Fruit fly (Drosophila melanogaster): ENCODE measurements around the gene CG43999.

DNA sequence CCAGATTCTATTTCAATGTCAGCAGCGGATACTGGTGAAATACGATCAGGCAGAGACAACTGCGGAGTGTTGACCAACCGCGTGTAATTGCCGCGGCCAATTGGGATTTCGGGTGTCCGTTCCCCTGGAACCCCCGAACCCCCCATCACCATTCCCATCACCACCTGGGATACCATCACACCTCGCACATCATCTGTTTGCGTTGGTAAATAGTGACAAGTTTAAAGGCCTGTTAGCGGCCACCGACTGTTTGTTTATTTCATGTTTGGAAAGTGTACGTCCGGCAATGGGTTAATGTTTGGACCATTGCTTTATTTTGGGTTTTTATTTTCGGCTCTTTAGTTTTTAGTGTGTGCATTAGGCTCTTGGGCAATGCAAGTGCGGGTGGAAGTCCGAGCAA lies 18.2 kb upstream of the CG43999 start:
- TF ChIP-seq CG10348 (GFP tag; IDR thresholded peaks at IDR 0.05) (no peak), Ets98B (GFP tag; IDR thresholded peaks at IDR 0.05) (no peak), CG8301 (tag; optimal IDR thresholded peaks at IDR 0.05) (no peak), rn (GFP tag; IDR thresholded peaks at IDR 0.05) (no peak), CG15710 (tag; optimal IDR thresholded peaks at IDR 0.05) (no peak), EcR (GFP tag; optimal IDR thresholded peaks at IDR 0.05) (no peak), CG34367 (tag; optimal IDR thresholded peaks at IDR 0.05) (no peak), Snoo (tag; optimal IDR thresholded peaks at IDR 0.05) (no peak), CG9948 (tag; optimal IDR thresholded peaks at IDR 0.05) (no peak), fd96Ca (GFP tag; IDR thresholded peaks at IDR 0.05) (no peak), CG32121 (GFP tag; IDR thresholded peaks at IDR 0.05) (no peak), CG12605 (GFP tag; IDR thresholded peaks at IDR 0.05) (no peak)
